Worm (Caenorhabditis elegans) whole organism, L2 larva: ENCODE results near the gene math-28.

Source experiments
- ama-1 ChIP-seq: fragments of 150-350 bp; optimal IDR thresholded peaks from 2 replicates; lab custom pipeline; 2018; ENCODE audit warnings: inconsistent platforms
- elt-1 ChIP-seq: fragments of 150-350 bp; optimal IDR thresholded peaks from 2 replicates; lab custom pipeline; 2014; ENCODE audit warnings: missing biosample characterization, missing genetic modification characterization
- lsy-2 ChIP-seq, 2 experiments: fragments of 150-350 bp in 1 of 2; sonication (generic microtip) in 1 of 2; optimal IDR thresholded peaks; 2 replicates each; lab custom pipeline; 2014 to 2017; ENCODE audit warnings: missing biosample characterization in 2 of 2, missing genetic modification characterization in 2 of 2
- unc-62 ChIP-seq: fragments of 150-350 bp; optimal IDR thresholded peaks from 2 replicates; lab custom pipeline; 2014; ENCODE audit warnings: missing biosample characterization, missing genetic modification reagents, missing genetic modification characterization

- TF ChIP-seq unc-62 (GFP tag; lab: Kevin White, UChicago) (no peak), lsy-2 (tag; optimal IDR thresholded peaks at IDR 0.05; lab: Kevin White, UChicago) (no peak), ama-1 (lab: Kevin White, UChicago) (no peak), elt-1 (tag; lab: Kevin White, UChicago) (no peak)
Measured at ce11 chrII:1719153-1719552, 44.0 kb upstream of the math-28 start, which contains the start of gene fbxb-48.
